Fruit fly (Drosophila melanogaster) whole organism, adult: Measurements from ENCODE around the gene CG31100.
A peak's percentile ranks its signal among the peaks of the same experiment; 100 is the strongest.

Experiments used
- CG11617 ChIP-seq: fragments of 200-800 bp; sonication (Bioruptor generic); optimal IDR thresholded peaks from 2 replicates; lab custom pipeline; 2017; ENCODE audit warnings: mild to moderate bottlenecking, missing biosample characterization, missing genetic modification reagents, missing genetic modification characterization
- CG12768 ChIP-seq: fragments of 200-800 bp; sonication (Bioruptor generic); optimal IDR thresholded peaks from 2 replicates; lab custom pipeline; 2017; ENCODE audit warnings: missing biosample characterization, missing genetic modification characterization, mild to moderate bottlenecking, moderate library complexity, missing genetic modification reagents
- CG14711 ChIP-seq: fragments of 200-800 bp; sonication (Bioruptor generic); optimal IDR thresholded peaks from 2 replicates; lab custom pipeline; 2018; ENCODE audit warnings: missing biosample characterization, mild to moderate bottlenecking, missing genetic modification characterization, moderate library complexity
- CG1620 ChIP-seq: fragments of 200-800 bp; sonication (Bioruptor generic); optimal IDR thresholded peaks from 2 replicates; lab custom pipeline; 2016; ENCODE audit warnings: missing biosample characterization, missing genetic modification characterization
- CG33017 ChIP-seq: fragments of 200-800 bp; sonication (Bioruptor generic); optimal IDR thresholded peaks from 2 replicates; lab custom pipeline; 2018; ENCODE audit warnings: missing biosample characterization, mild to moderate bottlenecking, missing genetic modification characterization, moderate library complexity
- CG5204 ChIP-seq: fragments of 200-800 bp; sonication (Bioruptor generic); optimal IDR thresholded peaks from 2 replicates; lab custom pipeline; 2016; ENCODE audit warnings: missing biosample characterization, missing genetic modification characterization
- CG7045 ChIP-seq: fragments of 200-800 bp; sonication (Bioruptor generic); optimal IDR thresholded peaks from 2 replicates; lab custom pipeline; 2017; ENCODE audit warnings: missing biosample characterization, mild to moderate bottlenecking, missing genetic modification characterization
- CG7101 ChIP-seq: fragments of 200-800 bp; sonication (Bioruptor generic); optimal IDR thresholded peaks from 2 replicates; lab custom pipeline; 2018; ENCODE audit warnings: missing biosample characterization, mild to moderate bottlenecking, missing genetic modification characterization, moderate library complexity
- Clk ChIP-seq: fragments of 200-800 bp; sonication (Bioruptor generic); optimal IDR thresholded peaks from 2 replicates; lab custom pipeline; 2017; ENCODE audit warnings: missing biosample characterization, missing genetic modification characterization
- Crg-1 ChIP-seq: fragments of 200-800 bp; sonication (Bioruptor generic); optimal IDR thresholded peaks from 2 replicates; lab custom pipeline; 2016; ENCODE audit warnings: missing biosample characterization, missing genetic modification characterization
- Hr96 ChIP-seq: fragments of 200-800 bp; sonication (Bioruptor generic); optimal IDR thresholded peaks from 2 replicates; lab custom pipeline; 2016; ENCODE audit warnings: missing biosample characterization, missing genetic modification characterization
- Mnt ChIP-seq: fragments of 200-800 bp; sonication (Bioruptor generic); optimal IDR thresholded peaks from 2 replicates; lab custom pipeline; 2016; ENCODE audit warnings: missing biosample characterization, mild to moderate bottlenecking, missing genetic modification characterization
- bab1 ChIP-seq: fragments of 200-800 bp; sonication (Bioruptor generic); optimal IDR thresholded peaks from 3 replicates; lab custom pipeline; 2019; ENCODE audit warnings: missing biosample characterization, mild to moderate bottlenecking, missing genetic modification characterization, moderate library complexity
- cic ChIP-seq: fragments of 200-800 bp; sonication (Bioruptor generic); optimal IDR thresholded peaks from 2 replicates; lab custom pipeline; 2017; ENCODE audit warnings: missing biosample characterization, mild to moderate bottlenecking, missing genetic modification characterization, moderate library complexity
- cnc ChIP-seq, 2 experiments: fragments of >200 bp; optimal IDR thresholded peaks; 2 replicates each; lab custom pipeline; 2017
- kay ChIP-seq: fragments of 200-800 bp; sonication (Bioruptor generic); peaks from one replicate; lab custom pipeline; 2016; ENCODE audit warnings: missing biosample characterization, missing genetic modification characterization, borderline replicate concordance
- ovo ChIP-seq: fragments of 200-800 bp; sonication (Bioruptor generic); optimal IDR thresholded peaks from 2 replicates; lab custom pipeline; 2016; ENCODE audit warnings: missing biosample characterization, missing genetic modification characterization
- pad ChIP-seq: fragments of 200-800 bp; sonication (Bioruptor generic); optimal IDR thresholded peaks from 3 replicates; lab custom pipeline; 2017; ENCODE audit warnings: missing biosample characterization, missing genetic modification characterization, mild to moderate bottlenecking, moderate library complexity, missing genetic modification reagents
- tj ChIP-seq: fragments of 200-800 bp; sonication (Bioruptor generic); optimal IDR thresholded peaks from 3 replicates; lab custom pipeline; 2017; ENCODE audit warnings: missing biosample characterization, mild to moderate bottlenecking, missing genetic modification characterization, moderate library complexity
- toe ChIP-seq: fragments of 200-800 bp; sonication (Bioruptor generic); optimal IDR thresholded peaks from 2 replicates; lab custom pipeline; 2016; ENCODE audit warnings: missing biosample characterization, missing genetic modification characterization

The CG31100 gene

dm6 chr3R:9008202-9008601 is 4.8 kb upstream of the CG31100 start, which contains the start of gene CG11983:
Gene CG11983, plus strand, starts transcription at chr3R:9008321.
- TF ChIP-seq bab1: peak; percentile 35
- peak; percentile 10 for TF ChIP-seq CG11617 (GFP tag; lab: Kevin White, UChicago)
- TF ChIP-seq CG33017 (tag; lab: Kevin White, UChicago): no peak
- TF ChIP-seq cic (GFP tag; lab: Kevin White, UChicago): peak; percentile 28

- TF ChIP-seq bab1: no peak
- no peak for TF ChIP-seq pad (GFP tag; lab: Kevin White, UChicago)
- no peak for TF ChIP-seq CG1620 (GFP tag; lab: Kevin White, UChicago)
- TF ChIP-seq Crg-1 (GFP tag; lab: Kevin White, UChicago): no peak
- no peak for TF ChIP-seq cic (GFP tag; lab: Kevin White, UChicago)
- no peak for TF ChIP-seq ovo
- TF ChIP-seq tj (GFP tag; lab: Kevin White, UChicago): no peak
- TF ChIP-seq CG7101 (tag; lab: Kevin White, UChicago): no peak
- no peak for TF ChIP-seq CG33017 (tag; lab: Kevin White, UChicago)
- TF ChIP-seq CG7045 (GFP tag; lab: Kevin White, UChicago): no peak
- no peak for TF ChIP-seq CG5204 (GFP tag; lab: Kevin White, UChicago)
- TF ChIP-seq Mnt (GFP tag; lab: Kevin White, UChicago): no peak
These were observed 3.8 kb upstream of the CG31100 start for dm6 chr3R:9007258-9007657.

dm6 chr3R:9006129-9006528 is 2.7 kb upstream of the CG31100 start, which contains the start of the genes Prosbeta3 and Iru:
Gene Prosbeta3, minus strand, starts transcription at chr3R:9006226.
Gene Iru, plus strand, starts transcription at chr3R:9006456.
- peak; percentile 4 for TF ChIP-seq Mnt (GFP tag; lab: Kevin White, UChicago)
- no peak for TF ChIP-seq Hr96 (GFP tag; lab: Kevin White, UChicago)

dm6 chr3R:9002542-9002941 is 908 bp downstream of the CG31100 start:
- TF ChIP-seq CG7045 (GFP tag; lab: Kevin White, UChicago): no peak
- no peak for TF ChIP-seq CG5204 (GFP tag; lab: Kevin White, UChicago)
- no peak for TF ChIP-seq kay
- TF ChIP-seq CG7101 (tag; lab: Kevin White, UChicago): peak; percentile 34

- TF ChIP-seq CG7101 (tag; lab: Kevin White, UChicago) (no peak), ovo (peak; percentile 56)
These were observed 1.7 kb downstream of the CG31100 start for dm6 chr3R:9001720-9002240.

- TF ChIP-seq cnc (optimal IDR thresholded peaks at IDR 0.05; lab: Kevin White, UChicago) (no peak), CG1620 (GFP tag; lab: Kevin White, UChicago) (no peak), Clk (GFP tag; lab: Kevin White, UChicago) (no peak), Crg-1 (GFP tag; lab: Kevin White, UChicago) (no peak), cic (GFP tag; lab: Kevin White, UChicago) (no peak), CG12768 (no peak), CG14711 (tag; lab: Kevin White, UChicago) (no peak), pad (GFP tag; lab: Kevin White, UChicago) (no peak), CG33017 (tag; lab: Kevin White, UChicago) (no peak), toe (GFP tag; lab: Kevin White, UChicago) (no peak)
These were observed 5.2 kb downstream of the CG31100 start for dm6 chr3R:8998243-8998642.

- no peak for TF ChIP-seq CG5204 (GFP tag; lab: Kevin White, UChicago)
- no peak for TF ChIP-seq pad (GFP tag; lab: Kevin White, UChicago)
These were observed 6.1 kb downstream of the CG31100 start, which contains the start of gene CG11977 for dm6 chr3R:8997397-8997796. Gene CG11977, plus strand, starts transcription at chr3R:8997697.

- TF ChIP-seq Clk (GFP tag; lab: Kevin White, UChicago): peak; percentile 74
- peak; percentile 90 for TF ChIP-seq CG5204 (GFP tag; lab: Kevin White, UChicago)
- TF ChIP-seq Mnt (GFP tag; lab: Kevin White, UChicago): peak; percentile 79
- TF ChIP-seq CG11617 (GFP tag; lab: Kevin White, UChicago): peak; percentile 75
- peak; percentile 49 for TF ChIP-seq tj (GFP tag; lab: Kevin White, UChicago)
- TF ChIP-seq cnc (optimal IDR thresholded peaks at IDR 0.05; lab: Kevin White, UChicago): no peak
- peak; percentile 76 for TF ChIP-seq pad (GFP tag; lab: Kevin White, UChicago)
- peak; percentile 93 for TF ChIP-seq Hr96 (GFP tag; lab: Kevin White, UChicago)
- TF ChIP-seq CG7045 (GFP tag; lab: Kevin White, UChicago): peak; percentile 71
- TF ChIP-seq CG14711 (tag; lab: Kevin White, UChicago): peak; percentile 68
- TF ChIP-seq CG12768: peak; percentile 87
- TF ChIP-seq CG7101 (tag; lab: Kevin White, UChicago): peak; percentile 85
- no peak for TF ChIP-seq kay
- TF ChIP-seq Crg-1 (GFP tag; lab: Kevin White, UChicago): peak; percentile 89
- TF ChIP-seq CG33017 (tag; lab: Kevin White, UChicago): peak; percentile 56
- peak; percentile 49 for TF ChIP-seq cic (GFP tag; lab: Kevin White, UChicago)
- peak; percentile 85 for TF ChIP-seq ovo
- TF ChIP-seq toe (GFP tag; lab: Kevin White, UChicago): peak; percentile 93
- peak; percentile 90 for TF ChIP-seq CG1620 (GFP tag; lab: Kevin White, UChicago)
- peak; percentile 23 for TF ChIP-seq bab1
These were observed 10.4 kb downstream of the CG31100 start, which contains the start of gene CG11975 for dm6 chr3R:8992928-8993579. Gene CG11975, plus strand, starts transcription at chr3R:8993253.
